Fruit fly (Drosophila melanogaster): ENCODE results near the gene inaF-D.

Gene inaF-D

dm6 chrX:11678539-11679040, 50.3 kb downstream of the inaF-D start, which contains the start of the genes Vlet and bif (continued):
- TF ChIP-seq CG10979 (tag; optimal IDR thresholded peaks at IDR 0.05) (peak; percentile 58), Nf-YB (GFP tag; optimal IDR thresholded peaks at IDR 0.05) (peak; percentile 20), CG6254 (GFP tag; optimal IDR thresholded peaks at IDR 0.05) (peak; percentile 9), Side (GFP tag; optimal IDR thresholded peaks at IDR 0.05) (peak; percentile 18), CG6791 (GFP tag; IDR thresholded peaks at IDR 0.05; ENCODE audit: partially characterized antibody) (peak; percentile 74), repo (GFP tag; optimal IDR thresholded peaks at IDR 0.05) (no peak), CG14050 (GFP tag; IDR thresholded peaks at IDR 0.05) (no peak), pan (optimal IDR thresholded peaks at IDR 0.05) (no peak), pan (GFP tag; optimal IDR thresholded peaks at IDR 0.05 in 1 of 2, IDR thresholded peaks at IDR 0.05 in 1 of 2) (peak in 1 of 2 experiments; percentile 49), lov (optimal IDR thresholded peaks at IDR 0.05) (no peak), lov (GFP tag; IDR thresholded peaks at IDR 0.05) (0 out of 3 replicates have a peak, but pooled peaks have one; percentile 9), Adf1 (GFP tag; IDR thresholded peaks at IDR 0.05) (no peak), ken (GFP tag; IDR thresholded peaks at IDR 0.05) (peak; percentile 50; the same call in 1 of the 3 replicates), E2f2 (GFP tag; IDR thresholded peaks at IDR 0.05) (peak; percentile 41), NC2α (GFP tag; optimal IDR thresholded peaks at IDR 0.05) (no peak), pfk (GFP tag; optimal IDR thresholded peaks at IDR 0.05) (no peak), CG3065 (GFP tag; optimal IDR thresholded peaks at IDR 0.05) (no peak), dm (GFP tag; optimal IDR thresholded peaks at IDR 0.05) (no peak), CG5180 (GFP tag; optimal IDR thresholded peaks at IDR 0.05) (peak; percentile 25), GATAe (GFP tag; conservative IDR thresholded peaks at IDR 0.05) (no peak), HLH4C (GFP tag; IDR thresholded peaks at IDR 0.05; ENCODE audit: partially characterized antibody) (peak; percentile 57; the same call in 2 of the 3 replicates), CG17186 (GFP tag; optimal IDR thresholded peaks at IDR 0.05) (peak; percentile 18), CG7987 (GFP tag; optimal IDR thresholded peaks at IDR 0.05) (no peak), Blimp-1 (GFP tag; optimal IDR thresholded peaks at IDR 0.05) (no peak), Hr3 (GFP tag; optimal IDR thresholded peaks at IDR 0.05) (peak; percentile 75), p53 (GFP tag; optimal IDR thresholded peaks at IDR 0.05) (no peak), z (GFP tag; IDR thresholded peaks at IDR 0.05) (no peak), Atf6 (GFP tag; IDR thresholded peaks at IDR 0.05) (peak; percentile 42; the same call in 1 of the 2 replicates), fd96Cb (tag; optimal IDR thresholded peaks at IDR 0.05) (peak; percentile 52), caup (GFP tag; optimal IDR thresholded peaks at IDR 0.05; ENCODE audit: severe bottlenecking) (peak; percentile 64), sr (GFP tag; IDR thresholded peaks at IDR 0.05) (no peak), yki (optimal IDR thresholded peaks at IDR 0.05) (no peak), NK7.1 (GFP tag; optimal IDR thresholded peaks at IDR 0.05) (no peak), CG7271 (tag; optimal IDR thresholded peaks at IDR 0.05) (no peak), CG9932 (GFP tag; IDR thresholded peaks at IDR 0.05) (peak; percentile 74), Dref (GFP tag; IDR thresholded peaks at IDR 0.05) (peak; percentile 78), CG9437 (GFP tag; optimal IDR thresholded peaks at IDR 0.05) (peak; percentile 64), cad (GFP tag; optimal IDR thresholded peaks at IDR 0.05) (no peak), CG3281 (GFP tag; optimal IDR thresholded peaks at IDR 0.05) (peak; percentile 68), Optix (GFP tag; IDR thresholded peaks at IDR 0.05) (no peak), Sin3A (optimal IDR thresholded peaks at IDR 0.05) (peak; percentile 10), CG1792 (GFP tag; optimal IDR thresholded peaks at IDR 0.05) (peak; percentile 7), CG30431 (GFP tag; optimal IDR thresholded peaks at IDR 0.05) (peak; percentile 32), CG33213 (GFP tag; optimal IDR thresholded peaks at IDR 0.05) (peak; percentile 16), stc (GFP tag; IDR thresholded peaks at IDR 0.05) (no peak), CG5245 (GFP tag; optimal IDR thresholded peaks at IDR 0.05) (peak; percentile 26), CG1233 (GFP tag; optimal IDR thresholded peaks at IDR 0.05) (peak; percentile 62), Jarid2 (GFP tag; optimal IDR thresholded peaks at IDR 0.05) (no peak), CG12155 (GFP tag; optimal IDR thresholded peaks at IDR 0.05) (peak; percentile 41), MBD-R2 (GFP tag; IDR thresholded peaks at IDR 0.05) (peak; percentile 48), emc (GFP tag; optimal IDR thresholded peaks at IDR 0.05) (no peak), al (GFP tag; IDR thresholded peaks at IDR 0.05) (peak; percentile 45)

Measured in whole organism, embryonic.